Worm (Caenorhabditis elegans): ENCODE measurements around the gene dhs-25.

- TF ChIP-seq dpff-1 (tag; optimal IDR thresholded peaks at IDR 0.05) = no peak
- TF ChIP-seq pha-4 (tag; optimal IDR thresholded peaks at IDR 0.05) = no peak
- TF ChIP-seq repo-1 (tag; optimal IDR thresholded peaks at IDR 0.05) = no peak
- no peak for TF ChIP-seq nfya-1 (tag; optimal IDR thresholded peaks at IDR 0.05; ENCODE audit: borderline replicate concordance, insufficient read depth)
- no peak for TF ChIP-seq snpc-4 (GFP tag; optimal IDR thresholded peaks at IDR 0.05)
- no peak for TF ChIP-seq snpc-4 (tag; optimal IDR thresholded peaks at IDR 0.05)
- no peak for TF ChIP-seq hlh-26 (GFP tag; conservative IDR thresholded peaks at IDR 0.05)
- TF ChIP-seq B0035.1 (tag; optimal IDR thresholded peaks at IDR 0.05) = no peak
- no peak for TF ChIP-seq K12H6.12 (tag; optimal IDR thresholded peaks at IDR 0.05)
These were observed 16.2 kb downstream of the dhs-25 start, which contains the start of gene F09E10.1 for ce11 chrX:1502490-1502889.

All from whole organism, young adult.